Fruit fly (Drosophila melanogaster) whole organism, wandering third instar larva: ENCODE measurements around the gene CG17108.

Source experiments
- Dif ChIP-seq: fragments of 200-275, 200-300 bp; sonication (Bioruptor generic); optimal IDR thresholded peaks from 2 replicates; lab custom pipeline; 2018; ENCODE audit warnings: missing biosample characterization, missing genetic modification characterization; ENCODE audit not compliant: partially characterized antibody
- Jra ChIP-seq: sonication (Bioruptor generic); optimal IDR thresholded peaks from 2 replicates; lab custom pipeline; 2016; ENCODE audit warnings: missing biosample characterization, missing genetic modification characterization
- Myc ChIP-seq: fragments of >200 bp; optimal IDR thresholded peaks from 2 replicates; lab custom pipeline; 2017
- OdsH ChIP-seq: fragments of 200-800 bp; sonication (Bioruptor generic); optimal IDR thresholded peaks from 2 replicates; lab custom pipeline; 2016; ENCODE audit warnings: missing biosample characterization, mild to moderate bottlenecking, missing genetic modification characterization
- brk ChIP-seq: fragments of 200-800 bp; sonication (Bioruptor generic); optimal IDR thresholded peaks from 2 replicates; lab custom pipeline; 2016; ENCODE audit warnings: missing biosample characterization, mild to moderate bottlenecking, missing genetic modification characterization
- fru ChIP-seq: fragments of 200-800 bp; sonication (Bioruptor generic); optimal IDR thresholded peaks from 3 replicates; lab custom pipeline; 2016; ENCODE audit warnings: missing biosample characterization, mild to moderate bottlenecking, missing genetic modification characterization
- psq ChIP-seq: fragments of 200-800 bp; sonication (Bioruptor generic); optimal IDR thresholded peaks from 3 replicates; lab custom pipeline; 2017; ENCODE audit warnings: missing biosample characterization, mild to moderate bottlenecking, missing genetic modification characterization, moderate library complexity
- sage ChIP-seq: fragments of 200-800 bp; sonication (Bioruptor generic); optimal IDR thresholded peaks from 2 replicates; lab custom pipeline; 2016; ENCODE audit warnings: missing biosample characterization, mild to moderate bottlenecking, missing genetic modification characterization

DNA sequence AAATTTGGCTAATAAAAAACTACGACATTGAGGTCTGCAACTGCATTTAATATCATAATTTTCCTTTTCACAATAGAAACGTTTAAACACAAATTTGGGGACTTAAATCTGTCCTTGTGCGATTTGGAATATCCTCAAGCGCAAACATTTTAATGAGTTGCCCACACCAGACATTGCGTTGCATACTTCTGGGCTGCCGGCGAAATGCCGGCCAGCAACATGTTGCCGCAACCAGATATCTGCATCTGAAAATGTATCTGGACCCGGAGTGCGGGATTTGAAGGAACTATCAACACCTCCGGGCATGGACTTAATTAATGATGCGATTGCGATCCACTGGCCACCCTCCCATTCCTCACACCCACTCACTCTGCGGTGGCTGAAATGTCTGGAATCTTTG is 39.4 kb downstream of the CG17108 start:
- TF ChIP-seq OdsH (GFP tag; lab: Kevin White, UChicago) (no peak), brk (GFP tag; lab: Kevin White, UChicago) (no peak), psq (no peak), sage (GFP tag; lab: Kevin White, UChicago) (no peak), Jra (GFP tag; lab: Kevin White, UChicago) (no peak), Myc (lab: Kevin White, UChicago) (no peak), Dif (no peak), fru (no peak)
